Worm (Caenorhabditis elegans) whole organism, mixed stage, embryonic: Measurements from ENCODE around the gene ttx-1.
A peak's percentile ranks its signal among the peaks of the same experiment; 100 is the strongest.

Experiments used
- elt-3 ChIP-seq: fragments of 150-350 bp; optimal IDR thresholded peaks from 2 replicates; lab custom pipeline; 2014; ENCODE audit warnings: missing biosample characterization, missing genetic modification characterization
- nhr-2 ChIP-seq: fragments of 150-350 bp; optimal IDR thresholded peaks from 2 replicates; lab custom pipeline; 2014; ENCODE audit warnings: missing biosample characterization, missing genetic modification characterization
- unc-62 ChIP-seq: fragments of 150-350 bp; optimal IDR thresholded peaks from 2 replicates; lab custom pipeline; 2014; ENCODE audit warnings: missing biosample characterization, missing genetic modification reagents, missing genetic modification characterization
- zip-8 ChIP-seq: fragments of 150-350 bp; optimal IDR thresholded peaks from 2 replicates; lab custom pipeline; 2014; ENCODE audit warnings: missing biosample characterization, missing genetic modification characterization

DNA sequence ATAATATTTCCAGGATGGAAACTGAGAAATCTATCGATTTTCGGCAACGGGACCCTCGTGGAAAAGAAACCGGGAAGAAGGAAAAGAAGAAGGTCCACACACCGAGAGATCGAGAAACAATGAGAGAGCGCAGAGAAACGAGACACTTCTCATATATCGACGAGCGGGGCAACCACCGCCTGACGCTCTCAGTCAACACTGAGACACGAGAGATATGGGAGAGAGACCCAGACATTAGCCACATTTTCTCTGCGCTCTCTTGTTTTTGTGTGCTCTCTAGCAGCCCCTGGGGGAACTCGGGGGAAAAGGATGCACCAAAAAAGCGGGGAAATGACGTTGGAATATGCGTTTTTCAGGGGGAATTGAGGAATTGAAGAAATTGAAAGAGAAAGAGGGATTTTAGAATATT lies 58.2 kb downstream of the ttx-1 start:
- no peak for TF ChIP-seq elt-3 (tag; lab: Kevin White, UChicago)
- no peak for TF ChIP-seq zip-8 (tag; lab: Kevin White, UChicago)
- peak; percentile 44 for TF ChIP-seq unc-62 (GFP tag; lab: Kevin White, UChicago)
- no peak for TF ChIP-seq nhr-2 (tag; lab: Kevin White, UChicago)
